Worm (Caenorhabditis elegans) whole organism, L4 larva: Measurements from ENCODE around the gene W04H10.6.

Source experiments
- D1046.2 ChIP-seq: fragments of 200-800 bp; sonication (Bioruptor generic); IDR thresholded peaks from 2 replicates; pipeline ENCODE4 v1.3.6; 2022; ENCODE audit warnings: missing genetic modification characterization, missing compliant biosample characterization
- F49E8.2 ChIP-seq: sonication (generic microtip); optimal IDR thresholded peaks from 2 replicates; lab custom pipeline; 2016; ENCODE audit warnings: missing compliant biosample characterization, mild to moderate bottlenecking, missing genetic modification characterization, borderline replicate concordance
- R02D3.7 ChIP-seq: fragments of 150-350 bp; sonication (generic microtip); optimal IDR thresholded peaks from 3 replicates; lab custom pipeline; 2014; ENCODE audit warnings: missing biosample characterization, missing genetic modification characterization
- Y5F2A.4 ChIP-seq: fragments of 200-800 bp; sonication (Bioruptor generic); optimal IDR thresholded peaks from 2 replicates; lab custom pipeline; 2018; ENCODE audit warnings: mild to moderate bottlenecking, missing genetic modification characterization, missing compliant biosample characterization
- Y75B8A.6 ChIP-seq: fragments of 200-800 bp; sonication (Bioruptor generic); IDR thresholded peaks from 2 replicates; pipeline ENCODE4 v1.3.6; 2022; ENCODE audit warnings: missing genetic modification reagents, missing genetic modification characterization, missing compliant biosample characterization
- ZK546.5 ChIP-seq, 2 experiments: sonication (generic microtip); optimal IDR thresholded peaks; 2 replicates each; lab custom pipeline; 2017; ENCODE audit warnings: missing biosample characterization in 2 of 2, missing genetic modification characterization in 2 of 2
- aha-1 ChIP-seq: fragments of 150-350 bp; peaks from one replicate; lab custom pipeline; 2014; ENCODE audit warnings: missing biosample characterization, missing genetic modification characterization
- aly-2 ChIP-seq: sonication (generic microtip); optimal IDR thresholded peaks from 2 replicates; lab custom pipeline; 2018; ENCODE audit warnings: missing biosample characterization, missing genetic modification characterization
- ceh-20 ChIP-seq: fragments of 200-800 bp; sonication (Bioruptor generic); IDR thresholded peaks from 2 replicates; pipeline ENCODE4 v1.3.6; 2022; ENCODE audit warnings: missing genetic modification reagents, missing genetic modification characterization, missing compliant biosample characterization
- ceh-28 ChIP-seq: fragments of 150-350 bp; optimal IDR thresholded peaks from 2 replicates; lab custom pipeline; 2014; ENCODE audit warnings: missing biosample characterization, missing genetic modification reagents, missing genetic modification characterization
- daf-12 ChIP-seq: fragments of 150-350 bp; optimal IDR thresholded peaks from 2 replicates; lab custom pipeline; 2014; ENCODE audit warnings: missing biosample characterization, missing genetic modification reagents, missing genetic modification characterization
- daf-16 ChIP-seq, 3 experiments: sonication (generic microtip); optimal IDR thresholded peaks; 2 replicates each; lab custom pipeline; 2016 to 2017; ENCODE audit warnings: missing genetic modification characterization in 3 of 3, missing genetic modification reagents in 3 of 3, mild to moderate bottlenecking in 2 of 3, missing compliant biosample characterization in 2 of 3, missing biosample characterization in 1 of 3, moderate library complexity in 1 of 3
- dmd-8 ChIP-seq: fragments of 200-800 bp; sonication (Bioruptor generic); IDR thresholded peaks from 2 replicates; pipeline ENCODE4 v1.3.6; 2022; ENCODE audit warnings: missing genetic modification characterization, missing compliant biosample characterization
- dmd-9 ChIP-seq: fragments of 200-800 bp; sonication (Bioruptor generic); IDR thresholded peaks from 2 replicates; pipeline ENCODE4 v1.3.6; 2022; ENCODE audit warnings: missing genetic modification reagents, missing genetic modification characterization, missing compliant biosample characterization
- egl-43 ChIP-seq: fragments of 200-800 bp; sonication (Bioruptor generic); IDR thresholded peaks from 2 replicates; pipeline ENCODE4 v1.3.6; 2022; ENCODE audit warnings: missing genetic modification reagents, missing genetic modification characterization, missing compliant biosample characterization
- hif-1 ChIP-seq, 2 experiments: sonication (generic microtip); optimal IDR thresholded peaks; 2 replicates each; lab custom pipeline; 2016 to 2017; ENCODE audit warnings: missing compliant biosample characterization in 2 of 2, missing genetic modification characterization in 2 of 2, missing genetic modification reagents in 2 of 2, missing genotype in 2 of 2, mild to moderate bottlenecking in 1 of 2
- hmg-1.1 ChIP-seq: fragments of 200-800 bp; sonication (Bioruptor generic); IDR thresholded peaks from 2 replicates; pipeline ENCODE4 v1.3.6; 2022; ENCODE audit warnings: missing genetic modification reagents, missing genetic modification characterization, missing compliant biosample characterization
- jun-1 ChIP-seq: fragments of 150-350 bp; optimal IDR thresholded peaks from 2 replicates; lab custom pipeline; 2014; ENCODE audit warnings: missing biosample characterization, missing genetic modification reagents, missing genetic modification characterization
- lim-7 ChIP-seq: fragments of 200-800 bp; sonication (Bioruptor generic); IDR thresholded peaks from 2 replicates; pipeline ENCODE4 v1.3.6; 2022; ENCODE audit warnings: missing genetic modification characterization, missing compliant biosample characterization
- lin-13 ChIP-seq: fragments of 150-350 bp; optimal IDR thresholded peaks from 2 replicates; lab custom pipeline; 2014; ENCODE audit warnings: missing biosample characterization, missing genetic modification reagents, missing genetic modification characterization
- lin-15B ChIP-seq: fragments of 150-350 bp; sonication (generic microtip); optimal IDR thresholded peaks from 3 replicates; lab custom pipeline; 2014; ENCODE audit warnings: missing biosample characterization, missing genetic modification characterization
- lin-38 ChIP-seq: fragments of 200-800 bp; sonication (Bioruptor generic); IDR thresholded peaks from 2 replicates; pipeline ENCODE4 v1.3.6; 2022; ENCODE audit warnings: missing genetic modification reagents, missing genetic modification characterization, missing compliant biosample characterization
- lsy-2 ChIP-seq, 2 experiments: fragments of 150-350 bp in 1 of 2; sonication (generic microtip) in 1 of 2; optimal IDR thresholded peaks; 2 replicates each; lab custom pipeline; 2014 to 2017; ENCODE audit warnings: missing biosample characterization in 2 of 2, missing genetic modification characterization in 2 of 2
- madf-9 ChIP-seq: fragments of 200-800 bp; sonication (Bioruptor generic); conservative IDR thresholded peaks from 2 replicates; pipeline ENCODE4 v1.3.6; 2022; ENCODE audit warnings: missing genetic modification reagents, missing genetic modification characterization, missing compliant biosample characterization
- mes-2 ChIP-seq: sonication (generic microtip); optimal IDR thresholded peaks from 2 replicates; lab custom pipeline; 2016; ENCODE audit warnings: missing genotype, mild to moderate bottlenecking, missing genetic modification characterization, missing compliant biosample characterization; ENCODE audit not compliant: poor library complexity, severe bottlenecking
- nhr-41 ChIP-seq: fragments of 200-800 bp; sonication (Bioruptor generic); IDR thresholded peaks from 2 replicates; pipeline ENCODE4 v1.3.6; 2022; ENCODE audit warnings: missing genetic modification reagents, missing genetic modification characterization, missing compliant biosample characterization
- nhr-42 ChIP-seq: fragments of 200-800 bp; sonication (Bioruptor generic); IDR thresholded peaks from 2 replicates; pipeline ENCODE4 v1.3.6; 2022; ENCODE audit warnings: missing genetic modification characterization, missing compliant biosample characterization
- nhr-48 ChIP-seq: sonication (generic microtip); optimal IDR thresholded peaks from 2 replicates; lab custom pipeline; 2016; ENCODE audit warnings: mild to moderate bottlenecking, missing genetic modification characterization, missing compliant biosample characterization
- nhr-76 ChIP-seq: fragments of 150-350 bp; optimal IDR thresholded peaks from 2 replicates; lab custom pipeline; 2014; ENCODE audit warnings: missing biosample characterization, missing genetic modification characterization
- nhr-77 ChIP-seq: fragments of 150-350 bp; optimal IDR thresholded peaks from 2 replicates; lab custom pipeline; 2014; ENCODE audit warnings: missing biosample characterization, missing genetic modification characterization
- pha-4 ChIP-seq, 2 experiments: fragments of 150-350 bp in 1 of 2; fragments of 200-800 bp in 1 of 2; sonication (Bioruptor generic) in 1 of 2; IDR thresholded peaks in 1 of 2; optimal IDR thresholded peaks in 1 of 2; 2 replicates each; pipeline versions ENCODE4 v1.3.6 to Lab custom; 2014 to 2022; ENCODE audit warnings: missing genetic modification characterization in 2 of 2, missing genetic modification reagents in 2 of 2, missing biosample characterization in 1 of 2, missing compliant biosample characterization in 1 of 2
- php-3 ChIP-seq: fragments of 200-800 bp; sonication (Bioruptor generic); IDR thresholded peaks from 2 replicates; pipeline ENCODE4 v1.3.6; 2022; ENCODE audit warnings: missing genetic modification reagents, missing genetic modification characterization, missing compliant biosample characterization
- saeg-2 ChIP-seq: fragments of 200-800 bp; sonication (Bioruptor generic); IDR thresholded peaks from 2 replicates; pipeline ENCODE4 v1.3.6; 2022; ENCODE audit warnings: missing genetic modification reagents, missing genetic modification characterization, missing compliant biosample characterization
- sdz-12 ChIP-seq: fragments of 200-800 bp; sonication (Bioruptor generic); optimal IDR thresholded peaks from 2 replicates; lab custom pipeline; 2018; ENCODE audit warnings: mild to moderate bottlenecking, missing genetic modification characterization, missing compliant biosample characterization
- snpc-4 ChIP-seq: fragments of 150-350 bp; optimal IDR thresholded peaks from 2 replicates; lab custom pipeline; 2014; ENCODE audit warnings: missing biosample characterization, missing genetic modification characterization
- spr-3 ChIP-seq: fragments of 200-800 bp; sonication (Bioruptor generic); optimal IDR thresholded peaks from 2 replicates; lab custom pipeline; 2018; ENCODE audit warnings: mild to moderate bottlenecking, missing genetic modification characterization, missing compliant biosample characterization
- unc-130 ChIP-seq: sonication (generic microtip); optimal IDR thresholded peaks from 2 replicates; lab custom pipeline; 2016; ENCODE audit warnings: missing genetic modification reagents, missing genetic modification characterization, missing compliant biosample characterization
- vab-7 ChIP-seq: fragments of 200-800 bp; sonication (Bioruptor generic); IDR thresholded peaks from 2 replicates; pipeline ENCODE4 v1.3.6; 2022; ENCODE audit warnings: missing genetic modification reagents, missing genetic modification characterization, missing compliant biosample characterization
- zfp-2 ChIP-seq: sonication (generic microtip); optimal IDR thresholded peaks from 2 replicates; lab custom pipeline; 2016; ENCODE audit warnings: mild to moderate bottlenecking, missing genetic modification characterization, missing compliant biosample characterization
- zfp-3 ChIP-seq: fragments of 200-800 bp; sonication (Bioruptor generic); conservative IDR thresholded peaks from 2 replicates; pipeline ENCODE4 v1.3.6; 2022; ENCODE audit warnings: missing genetic modification reagents, missing genetic modification characterization, missing compliant biosample characterization

Gene W04H10.6

ce11 chrII:601305-601704 lies 6.9 kb downstream of the W04H10.6 start (continued):
- TF ChIP-seq spr-3 (GFP tag; lab: Kevin White, UChicago) = no peak
- TF ChIP-seq, all 104 proteins: peak for 9

ce11 chrII:596702-597101 lies 11.5 kb downstream of the W04H10.6 start:
- TF ChIP-seq lin-15B (tag; lab: Kevin White, UChicago) = no peak
- TF ChIP-seq hmg-1.1 (GFP tag; lab: Robert Waterston, UW) = no peak
- TF ChIP-seq madf-9 (GFP tag; lab: Robert Waterston, UW) = no peak
- TF ChIP-seq aly-2 (tag; lab: Kevin White, UChicago) = no peak
- TF ChIP-seq D1046.2 (GFP tag; lab: Robert Waterston, UW) = 0 out of 2 replicates have a peak, but pooled peaks have one; percentile 38
- TF ChIP-seq nhr-76 (tag; lab: Kevin White, UChicago) = no peak
- TF ChIP-seq ceh-20 = no peak
- no peak for TF ChIP-seq lim-7 (GFP tag; lab: Robert Waterston, UW)
- no peak for TF ChIP-seq daf-16 (GFP tag; optimal IDR thresholded peaks at IDR 0.05; lab: Kevin White, UChicago)
- TF ChIP-seq daf-16 (tag; optimal IDR thresholded peaks at IDR 0.05; lab: Kevin White, UChicago) = no peak
- TF ChIP-seq aha-1 (tag; lab: Kevin White, UChicago) = peak; percentile 96

ce11 chrII:593221-593620 lies 15.0 kb downstream of the W04H10.6 start, which contains the start of gene W08F4.1:
W08F4.1 (plus strand) TSS chrII:593521.
- peak; percentile 35; the same call in 1 of the 2 replicates for TF ChIP-seq lin-38 (GFP tag; lab: Robert Waterston, UW)

- no peak for TF ChIP-seq Y5F2A.4
- TF ChIP-seq dmd-9 (GFP tag; lab: Robert Waterston, UW) = no peak
- no peak for TF ChIP-seq daf-12
- TF ChIP-seq sdz-12 = no peak
- TF ChIP-seq unc-130 (GFP tag; lab: Kevin White, UChicago) = no peak
- no peak for TF ChIP-seq lim-7 (GFP tag; lab: Robert Waterston, UW)
- TF ChIP-seq pha-4 (GFP tag; IDR thresholded peaks at IDR 0.05; lab: Robert Waterston, UW) = no peak
- no peak for TF ChIP-seq pha-4 (tag; optimal IDR thresholded peaks at IDR 0.05; lab: Kevin White, UChicago)
- no peak for TF ChIP-seq ceh-28 (tag; lab: Kevin White, UChicago)
- TF ChIP-seq vab-7 = no peak
- TF ChIP-seq nhr-41 (GFP tag; lab: Robert Waterston, UW) = no peak
- no peak for TF ChIP-seq hif-1 (tag; optimal IDR thresholded peaks at IDR 0.05; lab: Kevin White, UChicago)
- TF ChIP-seq saeg-2 (GFP tag; lab: Robert Waterston, UW) = no peak
- no peak for TF ChIP-seq zfp-3 (GFP tag; lab: Robert Waterston, UW)
- TF ChIP-seq php-3 (GFP tag; lab: Robert Waterston, UW) = no peak
- TF ChIP-seq ZK546.5 (tag; optimal IDR thresholded peaks at IDR 0.05; lab: Kevin White, UChicago) = no peak
- no peak for TF ChIP-seq mes-2 (tag; lab: Kevin White, UChicago)
- no peak for TF ChIP-seq zfp-2 (tag; lab: Kevin White, UChicago)
Observed at ce11 chrII:591110-591509, 17.1 kb downstream of the W04H10.6 start, which contains the start of gene W08F4.10. W08F4.10 (minus strand) TSS chrII:591210.

ce11 chrII:587533-587932 lies 20.7 kb downstream of the W04H10.6 start, which contains the start of gene fbxb-34:
fbxb-34 (plus strand) TSS chrII:587833.
- TF ChIP-seq lin-13 (GFP tag; lab: Kevin White, UChicago) = no peak
- TF ChIP-seq R02D3.7 (tag; lab: Kevin White, UChicago) = no peak
- TF ChIP-seq snpc-4 (tag; lab: Kevin White, UChicago) = no peak
- no peak for TF ChIP-seq daf-12
- no peak for TF ChIP-seq jun-1 (tag; lab: Kevin White, UChicago)
- no peak for TF ChIP-seq egl-43
- no peak for TF ChIP-seq zfp-3 (GFP tag; lab: Robert Waterston, UW)
- no peak for TF ChIP-seq dmd-8 (GFP tag; lab: Robert Waterston, UW)
- no peak for TF ChIP-seq saeg-2 (GFP tag; lab: Robert Waterston, UW)
- TF ChIP-seq F49E8.2 (tag; lab: Kevin White, UChicago) = no peak
- no peak for TF ChIP-seq lsy-2 (tag; optimal IDR thresholded peaks at IDR 0.05; lab: Kevin White, UChicago)
- no peak for TF ChIP-seq Y75B8A.6
- no peak for TF ChIP-seq nhr-42 (GFP tag; lab: Robert Waterston, UW)
- no peak for TF ChIP-seq nhr-48 (tag; lab: Kevin White, UChicago)
- no peak for TF ChIP-seq nhr-77 (tag; lab: Kevin White, UChicago)
